Worm (Caenorhabditis elegans) whole organism, young adult: ENCODE results near the gene T16G1.13.

Experiments used
- B0336.3 ChIP-seq: fragments of 200-800 bp; sonication (Bioruptor generic); IDR thresholded peaks from 2 replicates; pipeline ENCODE4 v1.3.6; 2022; ENCODE audit warnings: missing genetic modification characterization, missing compliant biosample characterization
- C06A6.2 ChIP-seq: fragments of 200-800 bp; sonication (Bioruptor generic); conservative IDR thresholded peaks from 2 replicates; pipeline ENCODE4 v1.3.6; 2022; ENCODE audit warnings: missing genetic modification characterization, missing compliant biosample characterization
- D2030.7 ChIP-seq: fragments of 200-800 bp; sonication (Bioruptor generic); IDR thresholded peaks from 2 replicates; pipeline ENCODE4 v1.3.6; 2022; ENCODE audit warnings: missing genetic modification reagents, missing genetic modification characterization, missing compliant biosample characterization
- F23B12.7 ChIP-seq: sonication (generic microtip); optimal IDR thresholded peaks from 2 replicates; lab custom pipeline; 2017; ENCODE audit warnings: missing genetic modification characterization, mild to moderate bottlenecking, missing compliant biosample characterization, antibody characterized with exemption, moderate library complexity; ENCODE audit not compliant: insufficient read depth
- F33H1.4 ChIP-seq: fragments of 200-800 bp; sonication (Bioruptor generic); IDR thresholded peaks from 2 replicates; pipeline ENCODE4 v1.3.6; 2022; ENCODE audit warnings: missing genetic modification reagents, missing genetic modification characterization, missing compliant biosample characterization
- K11D2.4 ChIP-seq: fragments of 200-800 bp; sonication (Bioruptor generic); IDR thresholded peaks from 2 replicates; pipeline ENCODE4 v1.3.6; 2022; ENCODE audit warnings: missing genetic modification reagents, missing genetic modification characterization, missing compliant biosample characterization
- K12H6.12 ChIP-seq: fragments of 200-800 bp; sonication (Bioruptor generic); optimal IDR thresholded peaks from 2 replicates; lab custom pipeline; 2018; ENCODE audit warnings: mild to moderate bottlenecking, missing genetic modification characterization, missing compliant biosample characterization
- Y67H2A.10 ChIP-seq: fragments of 200-800 bp; sonication (Bioruptor generic); conservative IDR thresholded peaks from 2 replicates; pipeline ENCODE4 v1.3.6; 2022; ENCODE audit warnings: missing genetic modification reagents, missing genetic modification characterization, missing compliant biosample characterization
- aptf-3 ChIP-seq: fragments of 200-800 bp; sonication (Bioruptor generic); IDR thresholded peaks from 2 replicates; pipeline ENCODE4 v1.3.6; 2022; ENCODE audit warnings: missing genetic modification characterization, missing compliant biosample characterization
- attf-3 ChIP-seq: fragments of 200-800 bp; sonication (Bioruptor generic); conservative IDR thresholded peaks from 2 replicates; pipeline ENCODE4 v1.3.6; 2022; ENCODE audit warnings: missing genetic modification reagents, missing genetic modification characterization, missing compliant biosample characterization
- attf-5 ChIP-seq: fragments of 200-800 bp; sonication (Bioruptor generic); optimal IDR thresholded peaks from 2 replicates; lab custom pipeline; 2018; ENCODE audit warnings: mild to moderate bottlenecking, missing genetic modification characterization, missing compliant biosample characterization
- attf-6 ChIP-seq: fragments of 200-800 bp; sonication (Bioruptor generic); IDR thresholded peaks from 2 replicates; pipeline ENCODE4 v1.3.6; 2022; ENCODE audit warnings: missing genetic modification reagents, missing genetic modification characterization, missing compliant biosample characterization
- cebp-1 ChIP-seq, 2 experiments: fragments of 200-800 bp in 1 of 2; sonication (Bioruptor generic) in 1 of 2; sonication (generic microtip) in 1 of 2; IDR thresholded peaks in 1 of 2; optimal IDR thresholded peaks in 1 of 2; 2 replicates each; pipeline versions ENCODE4 v1.3.6 to Lab custom; 2017 to 2022; ENCODE audit warnings: missing compliant biosample characterization in 2 of 2, missing genetic modification characterization in 2 of 2, mild to moderate bottlenecking in 1 of 2, missing genetic modification reagents in 1 of 2, moderate library complexity in 1 of 2
- ceh-100 ChIP-seq: fragments of 200-800 bp; sonication (Bioruptor generic); IDR thresholded peaks from 2 replicates; pipeline ENCODE4 v1.3.6; 2022; ENCODE audit warnings: missing genetic modification reagents, missing genetic modification characterization, missing compliant biosample characterization
- ceh-27 ChIP-seq: fragments of 200-800 bp; sonication (Bioruptor generic); optimal IDR thresholded peaks from 2 replicates; lab custom pipeline; 2018; ENCODE audit warnings: mild to moderate bottlenecking, missing genetic modification characterization, moderate library complexity, missing compliant biosample characterization
- ceh-40 ChIP-seq: fragments of 200-800 bp; sonication (Bioruptor generic); IDR thresholded peaks from 2 replicates; pipeline ENCODE4 v1.3.6; 2022; ENCODE audit warnings: missing genetic modification characterization, missing compliant biosample characterization
- ceh-91 ChIP-seq: fragments of 200-800 bp; sonication (Bioruptor generic); IDR thresholded peaks from 2 replicates; pipeline ENCODE4 v1.3.6; 2022; ENCODE audit warnings: missing genetic modification reagents, missing genetic modification characterization, missing compliant biosample characterization
- dox-1 ChIP-seq: fragments of 200-800 bp; sonication (Bioruptor generic); IDR thresholded peaks from 2 replicates; pipeline ENCODE4 v1.3.6; 2022; ENCODE audit warnings: missing genetic modification reagents, missing genetic modification characterization, missing compliant biosample characterization
- dpl-1 ChIP-seq: fragments of 150-350 bp; optimal IDR thresholded peaks from 2 replicates; lab custom pipeline; 2014; ENCODE audit warnings: missing biosample characterization, missing genetic modification reagents, missing genetic modification characterization
- egl-18 ChIP-seq: fragments of 200-800 bp; sonication (Bioruptor generic); IDR thresholded peaks from 2 replicates; pipeline ENCODE4 v1.3.6; 2022; ENCODE audit warnings: missing genetic modification reagents, missing genetic modification characterization, missing compliant biosample characterization
- egl-44 ChIP-seq: fragments of 200-800 bp; sonication (Bioruptor generic); IDR thresholded peaks from 2 replicates; pipeline ENCODE4 v1.3.6; 2022; ENCODE audit warnings: missing genetic modification reagents, missing genetic modification characterization, missing compliant biosample characterization
- egrh-3 ChIP-seq: fragments of 200-800 bp; sonication (Bioruptor generic); IDR thresholded peaks from 2 replicates; pipeline ENCODE4 v1.3.6; 2022; ENCODE audit warnings: missing genetic modification reagents, missing genetic modification characterization, missing compliant biosample characterization
- ekl-4 ChIP-seq: fragments of 200-800 bp; sonication (Bioruptor generic); IDR thresholded peaks from 2 replicates; pipeline ENCODE4 v1.3.6; 2022; ENCODE audit warnings: missing genetic modification reagents, missing genetic modification characterization, missing compliant biosample characterization
- let-607 ChIP-seq, 2 experiments: fragments of 200-800 bp in 1 of 2; sonication (Bioruptor generic) in 1 of 2; sonication (generic microtip) in 1 of 2; optimal IDR thresholded peaks; 2 replicates each; lab custom pipeline; 2016 to 2018; ENCODE audit warnings: mild to moderate bottlenecking in 2 of 2, missing compliant biosample characterization in 2 of 2, missing genetic modification characterization in 2 of 2, moderate library complexity in 2 of 2, missing genotype in 1 of 2
- lin-26 ChIP-seq: fragments of 200-800 bp; sonication (Bioruptor generic); IDR thresholded peaks from 2 replicates; pipeline ENCODE4 v1.3.6; 2022; ENCODE audit warnings: missing genetic modification reagents, missing genetic modification characterization, missing compliant biosample characterization
- lin-40 ChIP-seq: sonication (generic microtip); optimal IDR thresholded peaks from 2 replicates; lab custom pipeline; 2016; ENCODE audit warnings: missing genetic modification characterization, mild to moderate bottlenecking, missing compliant biosample characterization, missing genotype, missing genetic modification reagents
- lin-54 ChIP-seq: fragments of 200-800 bp; sonication (Bioruptor generic); optimal IDR thresholded peaks from 2 replicates; lab custom pipeline; 2018; ENCODE audit warnings: mild to moderate bottlenecking, missing genetic modification characterization, missing compliant biosample characterization
- lir-1 ChIP-seq: fragments of 200-800 bp; sonication (Bioruptor generic); conservative IDR thresholded peaks from 2 replicates; pipeline ENCODE4 v1.3.6; 2022; ENCODE audit warnings: missing genetic modification reagents, missing genetic modification characterization, missing compliant biosample characterization
- lsl-1 ChIP-seq: fragments of 200-800 bp; sonication (Bioruptor generic); optimal IDR thresholded peaks from 2 replicates; lab custom pipeline; 2018; ENCODE audit warnings: mild to moderate bottlenecking, missing genetic modification characterization, moderate library complexity, missing compliant biosample characterization
- madf-3 ChIP-seq: fragments of 200-800 bp; sonication (Bioruptor generic); IDR thresholded peaks from 2 replicates; pipeline ENCODE4 v1.3.6; 2022; ENCODE audit warnings: missing genetic modification reagents, missing genetic modification characterization, missing compliant biosample characterization
- madf-6 ChIP-seq: fragments of 200-800 bp; sonication (Bioruptor generic); IDR thresholded peaks from 2 replicates; pipeline ENCODE4 v1.3.6; 2022; ENCODE audit warnings: missing genetic modification reagents, missing genetic modification characterization, missing compliant biosample characterization
- madf-8 ChIP-seq: fragments of 200-800 bp; sonication (Bioruptor generic); conservative IDR thresholded peaks from 2 replicates; pipeline ENCODE4 v1.3.6; 2022; ENCODE audit warnings: missing genetic modification reagents, missing genetic modification characterization, missing compliant biosample characterization
- mcd-1 ChIP-seq: fragments of 200-800 bp; sonication (Bioruptor generic); IDR thresholded peaks from 2 replicates; pipeline ENCODE4 v1.3.6; 2022; ENCODE audit warnings: missing genetic modification reagents, missing genetic modification characterization, missing compliant biosample characterization
- nfyb-1 ChIP-seq: fragments of 200-800 bp; sonication (Bioruptor generic); IDR thresholded peaks from 2 replicates; pipeline ENCODE4 v1.3.6; 2022; ENCODE audit warnings: missing genetic modification reagents, missing genetic modification characterization, missing compliant biosample characterization
- nhr-179 ChIP-seq: sonication (generic microtip); optimal IDR thresholded peaks from 2 replicates; lab custom pipeline; 2016; ENCODE audit warnings: mild to moderate bottlenecking, missing genetic modification characterization, missing compliant biosample characterization
- rcor-1 ChIP-seq: fragments of 200-800 bp; sonication (Bioruptor generic); IDR thresholded peaks from 2 replicates; pipeline ENCODE4 v1.3.6; 2022; ENCODE audit warnings: missing genetic modification reagents, missing genetic modification characterization, missing compliant biosample characterization
- snpc-1.1 ChIP-seq: sonication (generic microtip); optimal IDR thresholded peaks from 2 replicates; lab custom pipeline; 2017; ENCODE audit warnings: missing genetic modification characterization, mild to moderate bottlenecking, missing compliant biosample characterization, antibody characterized with exemption, moderate library complexity, missing genotype, missing genetic modification reagents; ENCODE audit not compliant: insufficient read depth
- somi-1 ChIP-seq: fragments of 200-800 bp; sonication (Bioruptor generic); optimal IDR thresholded peaks from 2 replicates; lab custom pipeline; 2018; ENCODE audit warnings: mild to moderate bottlenecking, missing genetic modification characterization, missing compliant biosample characterization
- tbp1 ChIP-seq: fragments of 200-800 bp; sonication (Bioruptor generic); optimal IDR thresholded peaks from 2 replicates; lab custom pipeline; 2018; ENCODE audit warnings: mild to moderate bottlenecking, missing genetic modification characterization, missing compliant biosample characterization
- tlf-1 ChIP-seq: fragments of 200-800 bp; sonication (Bioruptor generic); optimal IDR thresholded peaks from 2 replicates; lab custom pipeline; 2018; ENCODE audit warnings: mild to moderate bottlenecking, missing genetic modification characterization, missing compliant biosample characterization
- ztf-18 ChIP-seq: sonication (generic microtip); optimal IDR thresholded peaks from 2 replicates; lab custom pipeline; 2016; ENCODE audit warnings: missing genotype, mild to moderate bottlenecking, missing genetic modification characterization, missing compliant biosample characterization
- ztf-26 ChIP-seq: sonication (generic microtip); optimal IDR thresholded peaks from 2 replicates; lab custom pipeline; 2017; ENCODE audit warnings: missing genetic modification characterization, missing compliant biosample characterization
- ztf-28 ChIP-seq: fragments of 200-800 bp; sonication (Bioruptor generic); IDR thresholded peaks from 2 replicates; pipeline ENCODE4 v1.3.6; 2022; ENCODE audit warnings: missing genetic modification reagents, missing genetic modification characterization, missing compliant biosample characterization
- ztf-3 ChIP-seq: fragments of 200-800 bp; sonication (Bioruptor generic); optimal IDR thresholded peaks from 2 replicates; lab custom pipeline; 2018; ENCODE audit warnings: mild to moderate bottlenecking, missing genetic modification characterization, missing compliant biosample characterization
- ztf-6 ChIP-seq: fragments of 200-800 bp; sonication (Bioruptor generic); IDR thresholded peaks from 2 replicates; pipeline ENCODE4 v1.3.6; 2022; ENCODE audit warnings: missing genetic modification reagents, missing genetic modification characterization, missing compliant biosample characterization

T16G1.13 gene

DNA sequence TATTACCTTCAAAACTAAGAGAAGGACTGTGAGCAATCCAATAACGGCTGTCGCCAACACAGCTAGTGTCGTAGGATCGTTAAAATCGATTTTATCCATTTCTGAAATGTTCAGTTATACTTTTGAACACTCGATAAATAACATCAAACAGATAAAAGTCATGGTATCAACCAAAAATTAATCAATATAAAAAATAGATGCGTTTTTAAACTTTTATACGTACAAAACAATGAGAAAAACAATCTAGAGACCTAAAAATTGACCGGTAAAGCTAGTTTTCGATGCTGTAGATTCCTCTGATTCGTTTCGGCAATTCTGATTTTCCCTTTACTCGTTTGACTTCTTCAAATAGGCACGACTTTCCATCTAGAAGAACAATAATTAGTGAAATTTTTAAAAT is 17.4 kb downstream of the T16G1.13 start, which contains the start of gene R186.3 (continued):
- TF ChIP-seq egl-44 (GFP tag; lab: Robert Waterston, UW) (no peak), ceh-40 (GFP tag; lab: Robert Waterston, UW) (no peak), snpc-1.1 (tag; lab: Kevin White, UChicago) (no peak), nhr-179 (tag; lab: Kevin White, UChicago) (no peak), lin-26 (GFP tag; lab: Robert Waterston, UW) (no peak), F23B12.7 (tag; lab: Kevin White, UChicago) (no peak), aptf-3 (GFP tag; lab: Robert Waterston, UW) (no peak)

DNA sequence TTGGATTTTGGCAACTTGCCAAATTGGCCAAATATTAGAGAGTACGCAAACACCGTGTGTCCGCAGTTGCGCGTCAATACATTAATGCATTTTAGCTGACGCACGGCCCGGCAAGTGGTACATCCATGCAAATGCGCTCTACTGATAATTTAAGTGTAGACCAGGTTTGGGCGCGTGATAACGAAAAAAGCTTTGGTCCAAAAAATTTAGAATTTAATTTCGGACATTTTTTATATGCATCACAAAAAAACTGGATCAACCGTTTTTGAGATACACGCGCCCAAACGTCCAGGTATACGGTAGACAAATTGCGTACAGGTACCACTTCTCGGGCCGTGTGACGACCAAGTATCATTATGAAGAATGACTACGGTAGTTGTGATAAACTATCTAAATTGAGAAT is 18.2 kb downstream of the T16G1.13 start, which contains the start of gene R186.8:
Gene R186.8 (minus strand): TSS at position 58 of the 403 bp plus-strand sequence.
- peak; percentile 57; the same call in 1 of the 2 replicates for TF ChIP-seq egrh-3 (GFP tag; lab: Robert Waterston, UW)
- TF ChIP-seq D2030.7 (GFP tag; lab: Robert Waterston, UW): peak; percentile 79
- TF ChIP-seq madf-8 (GFP tag; lab: Robert Waterston, UW): peak; percentile 28; the same call in 1 of the 2 replicates
- 0 out of 2 replicates have a peak, but pooled peaks have one; percentile 56 for TF ChIP-seq egl-18 (GFP tag; lab: Robert Waterston, UW)
- peak; percentile 86 for TF ChIP-seq nfyb-1 (GFP tag; lab: Robert Waterston, UW)
- peak; percentile 78; the same call in 1 of the 2 replicates for TF ChIP-seq madf-3
- TF ChIP-seq ceh-91: peak; percentile 89
- TF ChIP-seq C06A6.2 (GFP tag; lab: Robert Waterston, UW): peak; percentile 40; the same call in 1 of the 2 replicates
- TF ChIP-seq egl-44 (GFP tag; lab: Robert Waterston, UW): 0 out of 2 replicates have a peak, but pooled peaks have one; percentile 49
- peak; percentile 72 for TF ChIP-seq ceh-100 (GFP tag; lab: Robert Waterston, UW)
- TF ChIP-seq ceh-27 (GFP tag; lab: Kevin White, UChicago): peak; percentile 40
- TF ChIP-seq ekl-4 (GFP tag; lab: Robert Waterston, UW): peak; percentile 78
- peak; percentile 92 for TF ChIP-seq attf-5 (GFP tag; lab: Kevin White, UChicago)
- TF ChIP-seq dpl-1: peak; percentile 19
- TF ChIP-seq rcor-1: peak; percentile 81
- peak; percentile 91 to 94 for TF ChIP-seq let-607 (tag; optimal IDR thresholded peaks at IDR 0.05; lab: Kevin White, UChicago)
- 0 out of 2 replicates have a peak, but pooled peaks have one; percentile 18 for TF ChIP-seq ztf-28 (GFP tag; lab: Robert Waterston, UW)
- TF ChIP-seq ztf-26 (tag; lab: Kevin White, UChicago): peak; percentile 71
- TF ChIP-seq F33H1.4: peak; percentile 70
- peak; percentile 29; the same call in 1 of the 2 replicates for TF ChIP-seq attf-6
- TF ChIP-seq tlf-1: peak; percentile 57
- TF ChIP-seq cebp-1 (GFP tag; IDR thresholded peaks at IDR 0.05; lab: Robert Waterston, UW): peak; percentile 57; the same call in 1 of the 2 replicates
- peak; percentile 58 for TF ChIP-seq cebp-1 (tag; optimal IDR thresholded peaks at IDR 0.05; lab: Kevin White, UChicago)
- TF ChIP-seq lin-54 (GFP tag; lab: Kevin White, UChicago): peak; percentile 66
- peak; percentile 72 for TF ChIP-seq ztf-18 (tag; lab: Kevin White, UChicago)
- TF ChIP-seq B0336.3 (GFP tag; lab: Robert Waterston, UW): peak; percentile 76; the same call in 1 of the 2 replicates
- TF ChIP-seq K11D2.4 (GFP tag; lab: Robert Waterston, UW): peak; percentile 91
- peak; percentile 97 for TF ChIP-seq dox-1 (GFP tag; lab: Robert Waterston, UW)
- TF ChIP-seq Y67H2A.10 (GFP tag; lab: Robert Waterston, UW): peak; percentile 68; the same call in 1 of the 2 replicates
- peak; percentile 76 for TF ChIP-seq lsl-1
- TF ChIP-seq lir-1 (GFP tag; lab: Robert Waterston, UW): 0 out of 2 replicates have a peak, but pooled peaks have one; percentile 32
- TF ChIP-seq lin-40: peak; percentile 83
- TF ChIP-seq K12H6.12: peak; percentile 67
- TF ChIP-seq ztf-6 (GFP tag; lab: Robert Waterston, UW): 0 out of 2 replicates have a peak, but pooled peaks have one; percentile 7
- peak; percentile 98 for TF ChIP-seq mcd-1 (GFP tag; lab: Robert Waterston, UW)
- peak; percentile 63 for TF ChIP-seq somi-1
- TF ChIP-seq madf-6: peak; percentile 68
- TF ChIP-seq ztf-3 (GFP tag; lab: Kevin White, UChicago): peak; percentile 23
- peak; percentile 88 for TF ChIP-seq attf-3 (GFP tag; lab: Robert Waterston, UW)
- peak; percentile 60 for TF ChIP-seq tbp1 (GFP tag; lab: Kevin White, UChicago)
